Worm (Caenorhabditis elegans): ENCODE data around the gene F44E7.3.

DNA sequence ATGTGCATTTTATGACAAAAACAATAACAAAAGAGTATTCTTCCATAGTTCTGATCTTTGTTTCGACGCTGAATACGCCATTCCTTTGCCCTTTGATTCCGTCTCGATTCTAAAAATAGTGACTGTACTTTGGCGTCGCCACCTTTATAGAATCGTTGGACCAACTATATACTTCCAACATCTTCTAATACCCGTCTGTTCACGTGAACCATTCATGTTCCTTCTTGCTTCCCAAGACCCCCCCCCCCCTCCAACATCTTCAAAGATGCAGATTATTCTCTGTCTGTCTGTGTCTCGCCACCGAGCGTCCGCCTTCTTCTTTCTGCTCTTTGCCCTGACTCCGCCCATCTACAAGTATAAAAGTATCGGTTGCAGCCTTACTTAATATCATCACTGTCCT, 1.7 kb upstream of the F44E7.3 start:
- TF ChIP-seq mxl-1 (tag; optimal IDR thresholded peaks at IDR 0.05) (no peak), lin-35 (GFP tag; optimal IDR thresholded peaks at IDR 0.05) (no peak), ztf-26 (tag; optimal IDR thresholded peaks at IDR 0.05) (no peak), zfh-2 (GFP tag; conservative IDR thresholded peaks at IDR 0.05) (no peak)
